Fruit fly (Drosophila melanogaster): ENCODE results near the gene Atg13.

Atg13 gene

dm6 chr3R:8356626-8357290 lies 7.1 kb downstream of the Atg13 start, which contains the start of gene stck:
Gene stck, plus strand, starts transcription at chr3R:8356978.
- TF ChIP-seq Sin3A (optimal IDR thresholded peaks at IDR 0.05) = no peak
- TF ChIP-seq psq (optimal IDR thresholded peaks at IDR 0.05) = no peak
- no peak for TF ChIP-seq insv (optimal IDR thresholded peaks at IDR 0.05)
- TF ChIP-seq Myc (optimal IDR thresholded peaks at IDR 0.05) = no peak
- no peak for TF ChIP-seq ttk (optimal IDR thresholded peaks at IDR 0.05)
- no peak for TF ChIP-seq h (optimal IDR thresholded peaks at IDR 0.05)

- TF ChIP-seq psq (optimal IDR thresholded peaks at IDR 0.05) (no peak), Myc (optimal IDR thresholded peaks at IDR 0.05) (no peak), Sin3A (optimal IDR thresholded peaks at IDR 0.05) (no peak), insv (optimal IDR thresholded peaks at IDR 0.05) (no peak), ttk (optimal IDR thresholded peaks at IDR 0.05) (no peak)
Measured at dm6 chr3R:8357372-8357992, 7.9 kb downstream of the Atg13 start.

- TF ChIP-seq ttk (optimal IDR thresholded peaks at IDR 0.05) (no peak), insv (optimal IDR thresholded peaks at IDR 0.05) (no peak), Sin3A (optimal IDR thresholded peaks at IDR 0.05) (no peak), psq (optimal IDR thresholded peaks at IDR 0.05) (no peak), h (optimal IDR thresholded peaks at IDR 0.05) (no peak), Myc (optimal IDR thresholded peaks at IDR 0.05) (no peak)
Measured at dm6 chr3R:8358004-8358403, 8.4 kb downstream of the Atg13 start.

DNA sequence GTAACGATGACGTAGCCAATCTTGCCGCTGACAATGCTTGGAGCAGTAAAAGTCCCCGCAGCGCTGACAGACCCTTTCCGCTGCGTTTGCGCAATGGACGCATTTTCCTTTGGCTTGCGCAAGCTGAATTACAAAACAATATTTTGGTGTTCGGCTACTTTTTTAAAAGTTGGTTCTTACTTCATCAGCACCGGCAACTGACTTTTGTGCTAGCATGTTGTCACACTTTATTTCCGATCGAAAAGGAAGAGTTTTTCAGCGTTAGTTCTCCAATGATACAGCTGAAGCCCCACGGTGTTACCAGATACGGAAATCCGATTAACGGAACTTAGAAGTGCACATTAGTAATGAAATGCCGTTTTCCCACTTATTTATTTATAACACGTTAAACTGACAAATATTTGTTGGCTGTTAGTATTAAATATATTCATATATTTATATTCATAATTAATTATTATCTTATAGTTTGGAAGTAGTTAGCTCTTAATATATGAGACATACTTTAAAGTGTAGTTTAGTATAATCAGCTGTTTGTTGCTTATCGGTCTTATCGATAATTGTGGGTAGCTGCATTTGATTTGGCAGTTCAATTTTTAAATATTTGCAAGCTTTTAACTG lies 12.8 kb downstream of the Atg13 start, which contains the start of the genes Veneno and CG7963:
Gene Veneno, minus strand, starts transcription at position 296 of the 618 bp plus-strand sequence.
Gene CG7963, plus strand, starts transcription at position 568 of the 618 bp plus-strand sequence.
- TF ChIP-seq Myc (optimal IDR thresholded peaks at IDR 0.05) (no peak), ttk (optimal IDR thresholded peaks at IDR 0.05) (no peak), insv (optimal IDR thresholded peaks at IDR 0.05) (no peak), psq (optimal IDR thresholded peaks at IDR 0.05) (no peak), Sin3A (optimal IDR thresholded peaks at IDR 0.05) (no peak), h (optimal IDR thresholded peaks at IDR 0.05) (no peak)

- TF ChIP-seq Sin3A (optimal IDR thresholded peaks at IDR 0.05) = no peak
- no peak for TF ChIP-seq insv (optimal IDR thresholded peaks at IDR 0.05)
- TF ChIP-seq ttk (optimal IDR thresholded peaks at IDR 0.05) = no peak
- no peak for TF ChIP-seq Myc (optimal IDR thresholded peaks at IDR 0.05)
- no peak for TF ChIP-seq psq (optimal IDR thresholded peaks at IDR 0.05)
- TF ChIP-seq h (optimal IDR thresholded peaks at IDR 0.05) = no peak
Measured at dm6 chr3R:8368553-8368952, 18.9 kb downstream of the Atg13 start.

dm6 chr3R:8389636-8390035 lies 40.0 kb downstream of the Atg13 start:
- TF ChIP-seq insv (optimal IDR thresholded peaks at IDR 0.05) (no peak), ttk (optimal IDR thresholded peaks at IDR 0.05) (no peak), Myc (optimal IDR thresholded peaks at IDR 0.05) (no peak), h (optimal IDR thresholded peaks at IDR 0.05) (no peak), psq (optimal IDR thresholded peaks at IDR 0.05) (no peak), Sin3A (optimal IDR thresholded peaks at IDR 0.05) (no peak)
